Fruit fly (Drosophila melanogaster): Measurements from ENCODE around the gene schuy.

Gene schuy

DNA sequence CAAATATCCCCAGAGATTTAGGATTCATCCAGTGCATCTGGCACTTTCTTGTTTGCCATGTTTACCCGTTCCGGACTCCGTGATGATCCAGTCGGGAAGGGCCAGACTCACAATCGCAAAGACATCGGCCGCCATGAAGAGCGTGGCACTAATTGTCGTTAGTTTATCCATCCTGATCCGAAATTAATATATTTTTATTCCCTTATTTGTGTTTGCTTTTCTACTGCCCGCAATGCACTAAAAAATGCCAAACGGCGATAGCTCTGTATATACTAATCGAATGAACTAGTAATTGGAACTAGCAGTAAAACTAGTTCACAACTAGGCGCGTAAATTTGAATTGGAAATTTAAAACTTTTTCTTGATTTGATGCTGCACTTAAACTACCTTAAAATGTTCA lies 6.3 kb upstream of the schuy start, which contains the start of gene CG14182 (continued):
- TF ChIP-seq CG11456 (GFP tag; IDR thresholded peaks at IDR 0.05) (no peak), BEAF-32 (GFP tag; optimal IDR thresholded peaks at IDR 0.05) (peak; percentile 35), gfzf (GFP tag; optimal IDR thresholded peaks at IDR 0.05) (peak; percentile 79), MESR4 (GFP tag; optimal IDR thresholded peaks at IDR 0.05) (peak; percentile 70), sens (GFP tag) (peak; percentile 63), Abd-B (GFP tag; optimal IDR thresholded peaks at IDR 0.05) (no peak), Jarid2 (GFP tag; optimal IDR thresholded peaks at IDR 0.05) (peak; percentile 18), CG16813 (GFP tag; IDR thresholded peaks at IDR 0.05; ENCODE audit: partially characterized antibody) (0 out of 3 replicates have a peak, but pooled peaks have one; percentile 15), CG17385 (GFP tag; optimal IDR thresholded peaks at IDR 0.05) (no peak), MBD-R2 (GFP tag; IDR thresholded peaks at IDR 0.05) (peak; percentile 51), pzg (GFP tag; optimal IDR thresholded peaks at IDR 0.05) (peak; percentile 57), HHEX (GFP tag; optimal IDR thresholded peaks at IDR 0.05) (no peak), CG4854 (GFP tag; optimal IDR thresholded peaks at IDR 0.05) (no peak), CG2116 (GFP tag; optimal IDR thresholded peaks at IDR 0.05) (peak; percentile 27), stwl (tag; optimal IDR thresholded peaks at IDR 0.05) (peak; percentile 52), Dref (GFP tag; IDR thresholded peaks at IDR 0.05) (peak; percentile 43; the same call in 1 of the 2 replicates), trem (tag; optimal IDR thresholded peaks at IDR 0.05) (peak; percentile 42), CG4617 (GFP tag; optimal IDR thresholded peaks at IDR 0.05; ENCODE audit: borderline replicate concordance) (peak; percentile 85)

DNA sequence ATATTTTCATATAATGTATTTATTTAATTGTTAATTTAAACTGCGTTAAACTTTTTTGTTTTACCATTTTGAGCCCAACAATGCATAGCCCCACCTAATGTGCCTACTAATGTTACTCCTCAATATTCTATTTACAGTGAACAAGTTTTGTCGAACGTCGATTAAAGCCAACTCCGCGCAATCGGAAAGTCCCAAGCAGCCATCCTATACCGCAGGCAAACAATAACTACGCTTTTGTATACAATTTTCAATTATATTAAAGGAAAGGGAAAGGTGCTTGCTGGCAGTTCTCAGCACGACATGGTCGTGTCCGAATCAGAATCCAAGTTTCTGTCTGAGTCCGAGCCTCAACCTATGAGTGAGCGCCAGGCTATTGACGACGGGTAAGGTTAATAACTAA lies 4.5 kb upstream of the schuy start, which contains the start of gene CG17732:
TSS of gene CG17732 (plus strand) at position 301 of the 400 bp plus-strand sequence.
- TF ChIP-seq sob (GFP tag; IDR thresholded peaks at IDR 0.05) (no peak), gce (GFP tag; IDR thresholded peaks at IDR 0.05) (no peak), CG13287 (GFP tag; IDR thresholded peaks at IDR 0.05; ENCODE audit: partially characterized antibody) (no peak), CG18619 (GFP tag; optimal IDR thresholded peaks at IDR 0.05) (no peak), en (GFP tag; optimal IDR thresholded peaks at IDR 0.05) (no peak), MTF-1 (GFP tag; optimal IDR thresholded peaks at IDR 0.05; ENCODE audit: borderline replicate concordance) (no peak), knrl (GFP tag; IDR thresholded peaks at IDR 0.05; ENCODE audit: partially characterized antibody) (no peak), Adf1 (GFP tag; IDR thresholded peaks at IDR 0.05) (no peak), cg (GFP tag; optimal IDR thresholded peaks at IDR 0.05) (no peak), Spps (tag; optimal IDR thresholded peaks at IDR 0.05) (no peak), Hmr (GFP tag; optimal IDR thresholded peaks at IDR 0.05) (no peak), Sox102F (GFP tag; optimal IDR thresholded peaks at IDR 0.05) (no peak), CG14710 (tag; optimal IDR thresholded peaks at IDR 0.05) (no peak), row (GFP tag; IDR thresholded peaks at IDR 0.05) (no peak), ac (GFP tag; optimal IDR thresholded peaks at IDR 0.05) (no peak), CG30403 (GFP tag; optimal IDR thresholded peaks at IDR 0.05) (no peak), Dfd (GFP tag; optimal IDR thresholded peaks at IDR 0.05) (no peak), CG11723 (GFP tag; optimal IDR thresholded peaks at IDR 0.05) (no peak)

DNA sequence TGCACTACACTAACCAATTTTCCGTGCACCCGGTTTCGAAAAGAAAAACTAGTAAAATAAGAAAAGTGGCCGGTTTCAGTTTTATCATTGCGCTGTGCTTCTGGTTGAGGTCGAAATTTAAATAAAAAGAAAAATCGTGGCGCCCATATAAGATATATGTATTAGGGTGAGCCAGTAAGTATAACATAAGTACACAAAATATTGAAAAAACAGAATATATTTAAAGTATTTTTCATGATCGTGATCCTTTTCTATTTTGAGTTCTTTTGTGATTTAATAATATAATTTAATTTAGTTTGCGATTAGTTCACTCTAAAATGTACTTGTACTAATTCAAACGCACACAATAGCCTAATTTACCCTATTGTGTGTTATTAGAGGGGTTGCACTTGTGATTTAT lies 3.0 kb downstream of the schuy start, which contains the start of gene Csas:
TSS of gene Csas (minus strand) at position 101 of the 400 bp plus-strand sequence.
- no peak for TF ChIP-seq MTF-1 (GFP tag; optimal IDR thresholded peaks at IDR 0.05; ENCODE audit: borderline replicate concordance)
- peak; percentile 71 for TF ChIP-seq sens (GFP tag)
- TF ChIP-seq twi (tag; optimal IDR thresholded peaks at IDR 0.05): no peak
- TF ChIP-seq psq (GFP tag; optimal IDR thresholded peaks at IDR 0.05): no peak
- no peak for TF ChIP-seq fru (optimal IDR thresholded peaks at IDR 0.05)
- TF ChIP-seq pan (optimal IDR thresholded peaks at IDR 0.05): no peak
- TF ChIP-seq pan (GFP tag; optimal IDR thresholded peaks at IDR 0.05 in 1 of 2, IDR thresholded peaks at IDR 0.05 in 1 of 2): peak in 1 of 2 experiments; percentile 24
- 0 out of 3 replicates have a peak, but pooled peaks have one; percentile 23 for TF ChIP-seq row (GFP tag; IDR thresholded peaks at IDR 0.05)
- no peak for TF ChIP-seq wdn (GFP tag; IDR thresholded peaks at IDR 0.05)
- no peak for TF ChIP-seq Poxn (GFP tag; IDR thresholded peaks at IDR 0.05)
- TF ChIP-seq CG13123 (GFP tag; optimal IDR thresholded peaks at IDR 0.05): no peak
- TF ChIP-seq CG7987 (GFP tag; optimal IDR thresholded peaks at IDR 0.05): no peak

Data from whole organism, embryonic.